Fruit fly (Drosophila melanogaster) whole organism, prepupa: ENCODE data around the gene Jon25Bi.

Source experiments
- Blimp-1 ChIP-seq: fragments of 200-800 bp; sonication (Bioruptor generic); optimal IDR thresholded peaks from 3 replicates; lab custom pipeline; 2017; ENCODE audit warnings: missing biosample characterization, missing genetic modification characterization, mild to moderate bottlenecking, moderate library complexity, missing genetic modification reagents
- CG10631 ChIP-seq: fragments of 200-800 bp; sonication (Bioruptor generic); optimal IDR thresholded peaks from 2 replicates; lab custom pipeline; 2016; ENCODE audit warnings: missing biosample characterization, missing genetic modification characterization
- CG10669 ChIP-seq: fragments of 200-800 bp; sonication (Bioruptor generic); optimal IDR thresholded peaks from 3 replicates; lab custom pipeline; 2018; ENCODE audit warnings: missing biosample characterization, mild to moderate bottlenecking, missing genetic modification characterization, moderate library complexity
- CG11294 ChIP-seq: fragments of 200-800 bp; sonication (Bioruptor generic); IDR thresholded peaks from 2 replicates; pipeline ENCODE4 v1.3.6; 2022; ENCODE audit warnings: missing biosample characterization, missing genetic modification characterization
- CG11902 ChIP-seq: fragments of 200-800 bp; sonication (Bioruptor generic); optimal IDR thresholded peaks from 3 replicates; lab custom pipeline; 2016; ENCODE audit warnings: missing biosample characterization, missing genetic modification characterization
- CG15336 ChIP-seq: fragments of 200-800 bp; sonication (Bioruptor generic); IDR thresholded peaks from 2 replicates; pipeline ENCODE4 v1.3.6; 2022; ENCODE audit warnings: missing biosample characterization, missing genetic modification characterization
- CG16779 ChIP-seq: fragments of 200-800 bp; sonication (Bioruptor generic); optimal IDR thresholded peaks from 3 replicates; lab custom pipeline; 2017; ENCODE audit warnings: missing biosample characterization, mild to moderate bottlenecking, missing genetic modification characterization
- CG3032 ChIP-seq: fragments of 200-800 bp; optimal IDR thresholded peaks from 2 replicates; lab custom pipeline; 2019; ENCODE audit warnings: missing biosample characterization, mild to moderate bottlenecking, missing genetic modification characterization, moderate library complexity
- CG31627 ChIP-seq: fragments of 200-800 bp; sonication (Bioruptor generic); optimal IDR thresholded peaks from 3 replicates; lab custom pipeline; 2016; ENCODE audit warnings: missing biosample characterization, missing genetic modification characterization
- CG32006 ChIP-seq: fragments of 200-800 bp; sonication (Bioruptor generic); optimal IDR thresholded peaks from 3 replicates; lab custom pipeline; 2017; ENCODE audit warnings: missing biosample characterization, mild to moderate bottlenecking, missing genetic modification characterization
- CG4318 ChIP-seq: fragments of 200-800 bp; sonication (Bioruptor generic); optimal IDR thresholded peaks from 3 replicates; lab custom pipeline; 2017; ENCODE audit warnings: missing biosample characterization, mild to moderate bottlenecking, missing genetic modification characterization
- CG6163 ChIP-seq: fragments of 200-800 bp; sonication (Bioruptor generic); IDR thresholded peaks from 3 replicates; pipeline ENCODE4 v1.3.6; 2022; ENCODE audit warnings: missing biosample characterization, missing genetic modification characterization
- CG7368 ChIP-seq: fragments of 200-800 bp; sonication (Bioruptor generic); optimal IDR thresholded peaks from 3 replicates; lab custom pipeline; 2016; ENCODE audit warnings: missing biosample characterization, missing genetic modification characterization
- CG8319 ChIP-seq: fragments of 200-800 bp; sonication (Bioruptor generic); optimal IDR thresholded peaks from 3 replicates; lab custom pipeline; 2016; ENCODE audit warnings: missing biosample characterization, missing genetic modification characterization
- CG8632 ChIP-seq: fragments of 200-800 bp; sonication (Bioruptor generic); optimal IDR thresholded peaks from 3 replicates; lab custom pipeline; 2016; ENCODE audit warnings: missing biosample characterization, missing genetic modification characterization
- CG9139 ChIP-seq: fragments of 200-800 bp; sonication (Bioruptor generic); optimal IDR thresholded peaks from 3 replicates; lab custom pipeline; 2017; ENCODE audit warnings: missing biosample characterization, mild to moderate bottlenecking, missing genetic modification characterization
- Eip75B ChIP-seq: fragments of 200-800 bp; sonication (Bioruptor generic); optimal IDR thresholded peaks from 3 replicates; lab custom pipeline; 2016; ENCODE audit warnings: missing biosample characterization, missing genetic modification characterization
- Eip78C ChIP-seq: fragments of 200-800 bp; sonication (Bioruptor generic); peaks from one replicate; lab custom pipeline; 2016; ENCODE audit warnings: missing biosample characterization, missing genetic modification characterization
- Ets21C ChIP-seq: fragments of 200-800 bp; sonication (Bioruptor generic); optimal IDR thresholded peaks from 3 replicates; lab custom pipeline; 2016; ENCODE audit warnings: missing biosample characterization, missing genetic modification characterization
- Gug ChIP-seq: fragments of 200-800 bp; sonication (Bioruptor generic); IDR thresholded peaks from 2 replicates; pipeline ENCODE4 v1.3.6; 2022; ENCODE audit warnings: missing biosample characterization, missing genetic modification characterization
- Hr39 ChIP-seq: fragments of 200-800 bp; sonication (Bioruptor generic); optimal IDR thresholded peaks from 2 replicates; lab custom pipeline; 2016; ENCODE audit warnings: missing biosample characterization, missing genetic modification characterization
- Hr4 ChIP-seq: fragments of 200-800 bp; sonication (Bioruptor generic); optimal IDR thresholded peaks from 3 replicates; lab custom pipeline; 2016; ENCODE audit warnings: missing biosample characterization, missing genetic modification characterization
- Lpt ChIP-seq: fragments of 200-800 bp; sonication (Bioruptor generic); optimal IDR thresholded peaks from 3 replicates; lab custom pipeline; 2016; ENCODE audit warnings: missing biosample characterization, missing genetic modification characterization
- OdsH ChIP-seq: fragments of 200-800 bp; sonication (Bioruptor generic); optimal IDR thresholded peaks from 3 replicates; lab custom pipeline; 2016; ENCODE audit warnings: missing biosample characterization, missing genetic modification characterization
- Sox102F ChIP-seq: fragments of 200-800 bp; sonication (Bioruptor generic); optimal IDR thresholded peaks from 2 replicates; lab custom pipeline; 2016; ENCODE audit warnings: missing biosample characterization, mild to moderate bottlenecking, missing genetic modification characterization
- achi ChIP-seq: fragments of 200-800 bp; sonication (Bioruptor generic); optimal IDR thresholded peaks from 3 replicates; lab custom pipeline; 2016; ENCODE audit warnings: missing biosample characterization, missing genetic modification characterization
- acj6 ChIP-seq: fragments of 200-800 bp; sonication (Bioruptor generic); optimal IDR thresholded peaks from 3 replicates; lab custom pipeline; 2016; ENCODE audit warnings: missing biosample characterization, missing genetic modification characterization
- dac ChIP-seq: fragments of 200-800 bp; sonication (Bioruptor generic); optimal IDR thresholded peaks from 2 replicates; lab custom pipeline; 2017; ENCODE audit warnings: missing biosample characterization, mild to moderate bottlenecking, missing genetic modification characterization
- dsx ChIP-seq: fragments of 200-800 bp; optimal IDR thresholded peaks from 3 replicates; lab custom pipeline; 2019; ENCODE audit warnings: missing biosample characterization, mild to moderate bottlenecking, missing genetic modification characterization, moderate library complexity; ENCODE audit not compliant: poor library complexity, severe bottlenecking
- eg ChIP-seq: fragments of 200-800 bp; sonication (Bioruptor generic); IDR thresholded peaks from 3 replicates; pipeline ENCODE4 v1.3.6; 2022; ENCODE audit warnings: missing biosample characterization, missing genetic modification characterization
- fd59A ChIP-seq: fragments of 200-800 bp; sonication (Bioruptor generic); optimal IDR thresholded peaks from 2 replicates; lab custom pipeline; 2017; ENCODE audit warnings: missing biosample characterization, mild to moderate bottlenecking, missing genetic modification characterization, missing genetic modification reagents
- fd85E ChIP-seq: fragments of 200-800 bp; sonication (Bioruptor generic); optimal IDR thresholded peaks from 3 replicates; lab custom pipeline; 2016; ENCODE audit warnings: missing biosample characterization, missing genetic modification characterization
- fkh ChIP-seq: fragments of 200-800 bp; sonication (Bioruptor generic); optimal IDR thresholded peaks from 3 replicates; lab custom pipeline; 2017; ENCODE audit warnings: missing biosample characterization, mild to moderate bottlenecking, missing genetic modification characterization, moderate library complexity
- lz ChIP-seq: fragments of 200-800 bp; sonication (Bioruptor generic); optimal IDR thresholded peaks from 3 replicates; lab custom pipeline; 2016; ENCODE audit warnings: missing biosample characterization, missing genetic modification characterization
- pdm3 ChIP-seq: fragments of 200-800 bp; sonication (Bioruptor generic); optimal IDR thresholded peaks from 3 replicates; lab custom pipeline; 2016; ENCODE audit warnings: missing biosample characterization, missing genetic modification characterization
- salr ChIP-seq, 2 experiments: fragments of 200-800 bp; sonication (Bioruptor generic); optimal IDR thresholded peaks; 3 replicates each; lab custom pipeline; 2016 to 2018; ENCODE audit warnings: missing biosample characterization in 2 of 2, missing genetic modification characterization in 2 of 2, mild to moderate bottlenecking in 1 of 2
- spab ChIP-seq: fragments of 200-800 bp; sonication (Bioruptor generic); optimal IDR thresholded peaks from 2 replicates; lab custom pipeline; 2017; ENCODE audit warnings: missing biosample characterization, mild to moderate bottlenecking, missing genetic modification characterization, missing genetic modification reagents
- ss ChIP-seq, 2 experiments: fragments of 200-800 bp; sonication (Bioruptor generic); optimal IDR thresholded peaks; 2 replicates in 1 of 2; 3 replicates in 1 of 2; lab custom pipeline; 2017 to 2018; ENCODE audit warnings: mild to moderate bottlenecking in 2 of 2, missing biosample characterization in 2 of 2, missing genetic modification characterization in 2 of 2, moderate library complexity in 1 of 2
- svp ChIP-seq: fragments of 200-800 bp; sonication (Bioruptor generic); peaks from one replicate; lab custom pipeline; 2016; ENCODE audit warnings: missing biosample characterization, missing genetic modification characterization
- topi ChIP-seq: fragments of 200-800 bp; sonication (Bioruptor generic); optimal IDR thresholded peaks from 3 replicates; lab custom pipeline; 2016; ENCODE audit warnings: missing biosample characterization, missing genetic modification characterization
- vri ChIP-seq: fragments of 200-800 bp; sonication (Bioruptor generic); optimal IDR thresholded peaks from 3 replicates; lab custom pipeline; 2016; ENCODE audit warnings: missing biosample characterization, mild to moderate bottlenecking, missing genetic modification characterization

Gene Jon25Bi

dm6 chr2L:5002711-5003402 is 47.9 kb upstream of the Jon25Bi start (continued):
- TF ChIP-seq salr (GFP tag; optimal IDR thresholded peaks at IDR 0.05; lab: Kevin White, UChicago) (no peak), spab (GFP tag; lab: Kevin White, UChicago) (no peak), CG3032 (tag; lab: Kevin White, UChicago) (no peak), CG7368 (GFP tag; lab: Kevin White, UChicago) (no peak), svp (GFP tag; lab: Kevin White, UChicago) (peak; percentile 84), lz (GFP tag; lab: Kevin White, UChicago) (peak; percentile 42), CG8319 (GFP tag; lab: Kevin White, UChicago) (no peak), fkh (GFP tag; lab: Kevin White, UChicago) (no peak), Lpt (GFP tag; lab: Kevin White, UChicago) (peak; percentile 43), acj6 (peak; percentile 29), eg (peak; percentile 83), CG4318 (GFP tag; lab: Kevin White, UChicago) (peak; percentile 67), Hr4 (GFP tag; lab: Kevin White, UChicago) (peak; percentile 83), fd85E (GFP tag; lab: Kevin White, UChicago) (no peak), CG31627 (peak; percentile 12), pdm3 (GFP tag; lab: Kevin White, UChicago) (peak; percentile 47), Blimp-1 (GFP tag; lab: Kevin White, UChicago) (no peak), CG10631 (GFP tag; lab: Kevin White, UChicago) (peak; percentile 15), CG11902 (GFP tag; lab: Kevin White, UChicago) (no peak), CG16779 (tag; lab: Kevin White, UChicago) (no peak)

dm6 chr2L:5002031-5002430 is 47.1 kb upstream of the Jon25Bi start:
- no peak for TF ChIP-seq fd59A (GFP tag; lab: Kevin White, UChicago)
- TF ChIP-seq svp (GFP tag; lab: Kevin White, UChicago): peak; percentile 52
- no peak for TF ChIP-seq CG11294
- TF ChIP-seq CG9139 (GFP tag; lab: Kevin White, UChicago): no peak
- TF ChIP-seq CG32006 (GFP tag; lab: Kevin White, UChicago): no peak
- peak; percentile 21 for TF ChIP-seq Eip78C (GFP tag; lab: Kevin White, UChicago)

- peak; percentile 90 for TF ChIP-seq vri (GFP tag; lab: Kevin White, UChicago)
- TF ChIP-seq Gug (GFP tag; lab: Robert Waterston, UW): no peak
Observed at dm6 chr2L:5001582-5001929, 46.6 kb upstream of the Jon25Bi start.

- TF ChIP-seq eg (peak; percentile 73), CG6163 (GFP tag; lab: Robert Waterston, UW) (peak; percentile 65), CG10669 (GFP tag; lab: Kevin White, UChicago) (no peak), achi (no peak), CG10631 (GFP tag; lab: Kevin White, UChicago) (no peak), dsx (GFP tag; lab: Kevin White, UChicago) (peak; percentile 57), Sox102F (no peak), CG4318 (GFP tag; lab: Kevin White, UChicago) (no peak), vri (GFP tag; lab: Kevin White, UChicago) (no peak), ss (GFP tag; optimal IDR thresholded peaks at IDR 0.05; lab: Kevin White, UChicago) (no peak), Gug (GFP tag; lab: Robert Waterston, UW) (peak; percentile 49; the same call in 1 of the 2 replicates), CG11902 (GFP tag; lab: Kevin White, UChicago) (no peak), OdsH (GFP tag; lab: Kevin White, UChicago) (peak; percentile 9), CG11294 (peak; percentile 62), topi (no peak), Hr4 (GFP tag; lab: Kevin White, UChicago) (peak; percentile 2), Hr39 (GFP tag; lab: Kevin White, UChicago) (no peak), CG8632 (GFP tag; lab: Kevin White, UChicago) (no peak), fkh (GFP tag; lab: Kevin White, UChicago) (no peak), Lpt (GFP tag; lab: Kevin White, UChicago) (no peak), spab (GFP tag; lab: Kevin White, UChicago) (no peak), Ets21C (GFP tag; lab: Kevin White, UChicago) (no peak), salr (GFP tag; optimal IDR thresholded peaks at IDR 0.05; lab: Kevin White, UChicago) (peak in 1 of 2 experiments; percentile 23), dac (no peak), Eip75B (GFP tag; lab: Kevin White, UChicago) (no peak), CG15336 (GFP tag; lab: Robert Waterston, UW) (peak; percentile 7; the same call in 1 of the 2 replicates), CG31627 (no peak), svp (GFP tag; lab: Kevin White, UChicago) (peak; percentile 2)
Observed at dm6 chr2L:5000919-5001581, 46.1 kb upstream of the Jon25Bi start.
